5 fruit fly cellular contexts compared by ENCODE assay signal in genomic region chr3R:29207012-29207656, dm6.
A peak's percentile ranks its signal among the peaks of the same experiment; 100 is the strongest.
TF ChIP-seq lines count a peak whose summit lies in the region.

No protein-coding gene starts in this region.

- peak; percentile 3 for TF ChIP-seq CTCF in whole organism, embryonic (GFP tag; optimal IDR thresholded peaks at IDR 0.05; lab: Kevin White, UChicago)

TF ChIP-seq in whole organism, adult, 20 proteins besides CTCF, POLR2A, EP300 and RAD21 (continues in another document):
- TF ChIP-seq Crg-1 (GFP tag; optimal IDR thresholded peaks at IDR 0.05; lab: Kevin White, UChicago) (peak; percentile 21), ovo (GFP tag; optimal IDR thresholded peaks at IDR 0.05; lab: Kevin White, UChicago) (no peak), cnc (optimal IDR thresholded peaks at IDR 0.05; lab: Kevin White, UChicago) (no peak), CG5204 (GFP tag; optimal IDR thresholded peaks at IDR 0.05; lab: Kevin White, UChicago) (peak; percentile 65), CG14711 (tag; optimal IDR thresholded peaks at IDR 0.05; lab: Kevin White, UChicago) (peak; percentile 75), CG7045 (GFP tag; optimal IDR thresholded peaks at IDR 0.05; lab: Kevin White, UChicago) (peak; percentile 90), toe (GFP tag; optimal IDR thresholded peaks at IDR 0.05; lab: Kevin White, UChicago) (peak; percentile 82), CG11617 (GFP tag; optimal IDR thresholded peaks at IDR 0.05; lab: Kevin White, UChicago) (peak; percentile 55), kay (GFP tag; lab: Kevin White, UChicago; ENCODE audit: borderline replicate concordance) (no peak), cic (GFP tag; optimal IDR thresholded peaks at IDR 0.05; lab: Kevin White, UChicago) (peak; percentile 64), bab1 (GFP tag; optimal IDR thresholded peaks at IDR 0.05; lab: Kevin White, UChicago) (peak; percentile 81), CG1620 (GFP tag; optimal IDR thresholded peaks at IDR 0.05; lab: Kevin White, UChicago) (peak; percentile 27), tj (GFP tag; optimal IDR thresholded peaks at IDR 0.05; lab: Kevin White, UChicago) (peak; percentile 43), Hr96 (GFP tag; optimal IDR thresholded peaks at IDR 0.05; lab: Kevin White, UChicago) (peak; percentile 10), CG33017 (tag; optimal IDR thresholded peaks at IDR 0.05; lab: Kevin White, UChicago) (peak; percentile 90), CG12768 (GFP tag; optimal IDR thresholded peaks at IDR 0.05; lab: Kevin White, UChicago) (peak; percentile 87), pad (GFP tag; optimal IDR thresholded peaks at IDR 0.05; lab: Kevin White, UChicago) (peak; percentile 47), Mnt (GFP tag; optimal IDR thresholded peaks at IDR 0.05; lab: Kevin White, UChicago) (peak; percentile 57)

TF ChIP-seq in whole organism, embryonic, 481 proteins besides CTCF, POLR2A, EP300 and RAD21 (continues in another document):
- TF ChIP-seq CG15011 (GFP tag; optimal IDR thresholded peaks at IDR 0.05; lab: Kevin White, UChicago) (no peak), CG14860 (GFP tag; IDR thresholded peaks at IDR 0.05; lab: Robert Waterston, UW; ENCODE audit: partially characterized antibody) (no peak), MTF-1 (GFP tag; optimal IDR thresholded peaks at IDR 0.05; lab: Kevin White, UChicago; ENCODE audit: borderline replicate concordance) (peak; percentile 42), Hr3 (GFP tag; optimal IDR thresholded peaks at IDR 0.05; lab: Kevin White, UChicago) (peak; percentile 13), tna (GFP tag; IDR thresholded peaks at IDR 0.05; lab: Robert Waterston, UW; ENCODE audit: partially characterized antibody) (no peak), ewg (GFP tag; optimal IDR thresholded peaks at IDR 0.05; lab: Kevin White, UChicago) (no peak), Dip2 (GFP tag; IDR thresholded peaks at IDR 0.05; lab: Robert Waterston, UW) (no peak), CG4820 (GFP tag; optimal IDR thresholded peaks at IDR 0.05; lab: Kevin White, UChicago) (peak; percentile 20), maf-S (GFP tag; optimal IDR thresholded peaks at IDR 0.05; lab: Kevin White, UChicago) (no peak), insv (GFP tag; optimal IDR thresholded peaks at IDR 0.05; lab: Kevin White, UChicago) (no peak), CG8290 (GFP tag; optimal IDR thresholded peaks at IDR 0.05; lab: Kevin White, UChicago) (no peak), CG8290 (tag; optimal IDR thresholded peaks at IDR 0.05; lab: Kevin White, UChicago) (peak in 1 of 2 experiments; percentile 13), CG10147 (GFP tag; optimal IDR thresholded peaks at IDR 0.05; lab: Kevin White, UChicago) (peak; percentile 32), unpg (GFP tag; optimal IDR thresholded peaks at IDR 0.05; lab: Kevin White, UChicago) (peak; percentile 72), C15 (GFP tag; IDR thresholded peaks at IDR 0.05; lab: Robert Waterston, UW) (peak; percentile 14; the same call in 1 of the 3 replicates), CG17612 (GFP tag; IDR thresholded peaks at IDR 0.05; lab: Robert Waterston, UW) (peak; percentile 28; the same call in 1 of the 2 replicates), CG6791 (GFP tag; IDR thresholded peaks at IDR 0.05; lab: Robert Waterston, UW; ENCODE audit: partially characterized antibody) (no peak)

TF ChIP-seq in whole organism, prepupa, 60 proteins besides CTCF, POLR2A, EP300 and RAD21 (continues in another document):
- peak; percentile 90 for TF ChIP-seq CG10631 (GFP tag; optimal IDR thresholded peaks at IDR 0.05; lab: Kevin White, UChicago)
- peak; percentile 69 for TF ChIP-seq CG8319 (GFP tag; optimal IDR thresholded peaks at IDR 0.05; lab: Kevin White, UChicago)
- peak; percentile 79 for TF ChIP-seq CG7368 (GFP tag; optimal IDR thresholded peaks at IDR 0.05; lab: Kevin White, UChicago)
- TF ChIP-seq CG6854 (GFP tag; optimal IDR thresholded peaks at IDR 0.05; lab: Kevin White, UChicago): peak; percentile 83
- peak; percentile 89 for TF ChIP-seq acj6 (GFP tag; optimal IDR thresholded peaks at IDR 0.05; lab: Kevin White, UChicago)
- peak; percentile 92 for TF ChIP-seq CG32006 (GFP tag; optimal IDR thresholded peaks at IDR 0.05; lab: Kevin White, UChicago)
- peak; percentile 78 for TF ChIP-seq cyc (GFP tag; optimal IDR thresholded peaks at IDR 0.05; lab: Kevin White, UChicago)
- TF ChIP-seq eg (GFP tag; IDR thresholded peaks at IDR 0.05; lab: Robert Waterston, UW): peak; percentile 95
- TF ChIP-seq CG1621 (tag; optimal IDR thresholded peaks at IDR 0.05; lab: Kevin White, UChicago): peak; percentile 89
- no peak for TF ChIP-seq Hr38 (GFP tag; optimal IDR thresholded peaks at IDR 0.05; lab: Kevin White, UChicago)
- peak; percentile 94 for TF ChIP-seq CG10669 (GFP tag; optimal IDR thresholded peaks at IDR 0.05; lab: Kevin White, UChicago)
- TF ChIP-seq CG6163 (GFP tag; IDR thresholded peaks at IDR 0.05; lab: Robert Waterston, UW): peak; percentile 96
- TF ChIP-seq Eip93F (GFP tag; optimal IDR thresholded peaks at IDR 0.05; lab: Kevin White, UChicago): peak; percentile 80
- TF ChIP-seq dsx (GFP tag; optimal IDR thresholded peaks at IDR 0.05; lab: Kevin White, UChicago; ENCODE audit: poor library complexity, severe bottlenecking): peak; percentile 91
- peak; percentile 88 for TF ChIP-seq CG11902 (GFP tag; optimal IDR thresholded peaks at IDR 0.05; lab: Kevin White, UChicago)
- TF ChIP-seq CG15336 (GFP tag; IDR thresholded peaks at IDR 0.05; lab: Robert Waterston, UW): peak; percentile 91
- TF ChIP-seq CG3919 (GFP tag; optimal IDR thresholded peaks at IDR 0.05; lab: Kevin White, UChicago): peak; percentile 91
- peak; percentile 81 for TF ChIP-seq CG16779 (tag; optimal IDR thresholded peaks at IDR 0.05; lab: Kevin White, UChicago)
- peak; percentile 87 for TF ChIP-seq Hr4 (GFP tag; optimal IDR thresholded peaks at IDR 0.05; lab: Kevin White, UChicago)

TF ChIP-seq in whole organism, pupa, 21 proteins besides CTCF, POLR2A, EP300 and RAD21:
- TF ChIP-seq CG12605 (GFP tag; IDR thresholded peaks at IDR 0.05; lab: Robert Waterston, UW): peak; percentile 85
- peak; percentile 92 for TF ChIP-seq Ets98B (GFP tag; IDR thresholded peaks at IDR 0.05; lab: Robert Waterston, UW)
- peak; percentile 91 for TF ChIP-seq CG8301 (tag; optimal IDR thresholded peaks at IDR 0.05; lab: Kevin White, UChicago)
- peak; percentile 93 for TF ChIP-seq CG8159 (tag; optimal IDR thresholded peaks at IDR 0.05; lab: Kevin White, UChicago)
- TF ChIP-seq fd96Ca (GFP tag; IDR thresholded peaks at IDR 0.05; lab: Robert Waterston, UW): peak; percentile 92
- TF ChIP-seq Pif1A (GFP tag; optimal IDR thresholded peaks at IDR 0.05; lab: Kevin White, UChicago): peak; percentile 84
- TF ChIP-seq CG9948 (tag; optimal IDR thresholded peaks at IDR 0.05; lab: Kevin White, UChicago): peak; percentile 93
- TF ChIP-seq CG15710 (tag; optimal IDR thresholded peaks at IDR 0.05; lab: Kevin White, UChicago): peak; percentile 94
- peak; percentile 52; the same call in 1 of the 2 replicates for TF ChIP-seq CG10348 (GFP tag; IDR thresholded peaks at IDR 0.05; lab: Robert Waterston, UW)
- peak; percentile 95 for TF ChIP-seq CG14655 (GFP tag; optimal IDR thresholded peaks at IDR 0.05; lab: Kevin White, UChicago)
- TF ChIP-seq D1 (tag; optimal IDR thresholded peaks at IDR 0.05; lab: Kevin White, UChicago): peak; percentile 54
- TF ChIP-seq CG34367 (tag; optimal IDR thresholded peaks at IDR 0.05; lab: Kevin White, UChicago): peak; percentile 89
- TF ChIP-seq EcR (GFP tag; optimal IDR thresholded peaks at IDR 0.05; lab: Kevin White, UChicago): peak; percentile 80
- TF ChIP-seq gl (tag; optimal IDR thresholded peaks at IDR 0.05; lab: Kevin White, UChicago): peak; percentile 77
- TF ChIP-seq CG4496 (GFP tag; IDR thresholded peaks at IDR 0.05; lab: Robert Waterston, UW): peak; percentile 95
- TF ChIP-seq rn (GFP tag; IDR thresholded peaks at IDR 0.05; lab: Robert Waterston, UW): peak; percentile 72
- TF ChIP-seq CG13204 (GFP tag; optimal IDR thresholded peaks at IDR 0.05; lab: Kevin White, UChicago): peak; percentile 88
- peak; percentile 84 for TF ChIP-seq CG32121 (GFP tag; IDR thresholded peaks at IDR 0.05; lab: Robert Waterston, UW)
- peak; percentile 94 for TF ChIP-seq CG17806 (tag; optimal IDR thresholded peaks at IDR 0.05; lab: Kevin White, UChicago)
- TF ChIP-seq Snoo (tag; optimal IDR thresholded peaks at IDR 0.05; lab: Kevin White, UChicago): peak; percentile 88
- TF ChIP-seq Pif1B (GFP tag; optimal IDR thresholded peaks at IDR 0.05; lab: Kevin White, UChicago): peak; percentile 87

TF ChIP-seq in whole organism, wandering third instar larva, 38 proteins besides CTCF, POLR2A, EP300 and RAD21 (continues in another document):
- TF ChIP-seq dl (GFP tag; optimal IDR thresholded peaks at IDR 0.05; lab: Kevin White, UChicago; ENCODE audit: insufficient read depth in 1 of 2, partially characterized antibody in 2 of 2): peak in 1 of 2 experiments; percentile 18
- peak in 1 of 2 experiments; percentile 85 for TF ChIP-seq foxo (GFP tag; optimal IDR thresholded peaks at IDR 0.05; lab: Kevin White, UChicago)
- no peak for TF ChIP-seq CG32264 (GFP tag; optimal IDR thresholded peaks at IDR 0.05; lab: Kevin White, UChicago)
- TF ChIP-seq fru (GFP tag; optimal IDR thresholded peaks at IDR 0.05; lab: Kevin White, UChicago): peak; percentile 80
- TF ChIP-seq CG9705 (GFP tag; optimal IDR thresholded peaks at IDR 0.05; lab: Kevin White, UChicago): peak; percentile 86
- no peak for TF ChIP-seq GATAd (GFP tag; optimal IDR thresholded peaks at IDR 0.05; lab: Kevin White, UChicago)
- TF ChIP-seq usp (GFP tag; optimal IDR thresholded peaks at IDR 0.05; lab: Kevin White, UChicago): no peak
- TF ChIP-seq CrebA (GFP tag; optimal IDR thresholded peaks at IDR 0.05; lab: Kevin White, UChicago; ENCODE audit: borderline replicate concordance): no peak
- TF ChIP-seq dmrt93B (GFP tag; optimal IDR thresholded peaks at IDR 0.05; lab: Kevin White, UChicago): peak; percentile 80
- peak; percentile 80 for TF ChIP-seq rgr (GFP tag; optimal IDR thresholded peaks at IDR 0.05; lab: Kevin White, UChicago)
- TF ChIP-seq pan (optimal IDR thresholded peaks at IDR 0.05; lab: Kevin White, UChicago): no peak
- no peak for TF ChIP-seq tai (GFP tag; optimal IDR thresholded peaks at IDR 0.05; lab: Kevin White, UChicago)
- peak; percentile 92 for TF ChIP-seq HLH106 (tag; optimal IDR thresholded peaks at IDR 0.05; lab: Kevin White, UChicago)
- TF ChIP-seq Jra (GFP tag; optimal IDR thresholded peaks at IDR 0.05; lab: Kevin White, UChicago): peak; percentile 9
- no peak for TF ChIP-seq lola (GFP tag; optimal IDR thresholded peaks at IDR 0.05; lab: Kevin White, UChicago)
- peak; percentile 50 for TF ChIP-seq woc (GFP tag; optimal IDR thresholded peaks at IDR 0.05; lab: Kevin White, UChicago)
- no peak for TF ChIP-seq Hr83 (GFP tag; optimal IDR thresholded peaks at IDR 0.05; lab: Kevin White, UChicago; ENCODE audit: poor library complexity, severe bottlenecking)
- TF ChIP-seq Sp1 (GFP tag; optimal IDR thresholded peaks at IDR 0.05; lab: Kevin White, UChicago): peak; percentile 88
- TF ChIP-seq psq (GFP tag; optimal IDR thresholded peaks at IDR 0.05; lab: Kevin White, UChicago): peak; percentile 91
- peak; percentile 72 for TF ChIP-seq ey (GFP tag; optimal IDR thresholded peaks at IDR 0.05; lab: Kevin White, UChicago)
- peak; percentile 52 for TF ChIP-seq brk (GFP tag; optimal IDR thresholded peaks at IDR 0.05; lab: Kevin White, UChicago)
- peak; percentile 76 for TF ChIP-seq sage (GFP tag; optimal IDR thresholded peaks at IDR 0.05; lab: Kevin White, UChicago)
